Fruit fly (Drosophila melanogaster) whole organism, pupa: Measurements from ENCODE around the gene CG11381.

ENCODE experiments used
- CG15710 ChIP-seq: fragments of 200-800 bp; sonication (Bioruptor generic); optimal IDR thresholded peaks from 2 replicates; lab custom pipeline; 2018; ENCODE audit warnings: missing biosample characterization, mild to moderate bottlenecking, missing genetic modification characterization, moderate library complexity
- CG34367 ChIP-seq: fragments of 200-800 bp; sonication (Bioruptor generic); optimal IDR thresholded peaks from 2 replicates; lab custom pipeline; 2018; ENCODE audit warnings: missing biosample characterization, mild to moderate bottlenecking, missing genetic modification characterization
- CG8301 ChIP-seq: fragments of 200-800 bp; sonication (Bioruptor generic); optimal IDR thresholded peaks from 2 replicates; lab custom pipeline; 2018; ENCODE audit warnings: missing biosample characterization, mild to moderate bottlenecking, missing genetic modification characterization
- CG9948 ChIP-seq: fragments of 200-800 bp; sonication (Bioruptor generic); optimal IDR thresholded peaks from 2 replicates; lab custom pipeline; 2018; ENCODE audit warnings: missing biosample characterization, mild to moderate bottlenecking, missing genetic modification characterization, moderate library complexity
- Ets98B ChIP-seq: fragments of 200-800 bp; sonication (Bioruptor generic); IDR thresholded peaks from 2 replicates; pipeline ENCODE4 v1.3.6; 2022; ENCODE audit warnings: missing biosample characterization, missing genetic modification characterization
- Pif1A ChIP-seq: fragments of 200-800 bp; sonication (Bioruptor generic); optimal IDR thresholded peaks from 3 replicates; lab custom pipeline; 2016; ENCODE audit warnings: missing biosample characterization, missing genetic modification characterization
- Pif1B ChIP-seq: fragments of 200-800 bp; sonication (Bioruptor generic); optimal IDR thresholded peaks from 3 replicates; lab custom pipeline; 2016; ENCODE audit warnings: missing biosample characterization, missing genetic modification characterization
- rn ChIP-seq: fragments of 200-800 bp; sonication (Bioruptor generic); IDR thresholded peaks from 2 replicates; pipeline ENCODE4 v1.3.6; 2022; ENCODE audit warnings: missing biosample characterization, missing genetic modification characterization

DNA sequence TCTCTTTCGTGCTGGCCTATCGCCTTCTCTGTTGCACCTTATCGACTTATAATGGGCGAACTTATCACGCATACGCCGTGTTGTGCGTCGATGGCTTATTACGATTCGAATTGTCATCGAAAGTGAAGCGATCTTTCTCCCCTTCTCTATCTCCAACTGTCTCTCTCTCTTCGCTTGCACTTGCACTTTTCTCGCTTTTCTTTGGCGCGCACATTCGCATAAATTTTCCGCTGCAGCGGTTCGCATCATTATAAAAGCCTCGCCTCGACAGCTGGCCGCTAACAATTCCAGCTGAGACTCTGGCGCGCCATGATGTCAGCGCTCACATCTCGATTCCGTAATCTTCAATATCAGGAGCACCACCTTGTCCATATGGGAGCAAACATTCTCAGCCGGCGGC, 4.3 kb upstream of the CG11381 start, which contains the start of gene CG14625:
- TF ChIP-seq CG8301 (tag; lab: Kevin White, UChicago) (no peak), Pif1A (GFP tag; lab: Kevin White, UChicago) (no peak), CG9948 (tag; lab: Kevin White, UChicago) (no peak), Pif1B (no peak), CG15710 (tag; lab: Kevin White, UChicago) (no peak), rn (GFP tag; lab: Robert Waterston, UW) (no peak), CG34367 (tag; lab: Kevin White, UChicago) (no peak), Ets98B (GFP tag; lab: Robert Waterston, UW) (no peak)
